Fruit fly (Drosophila melanogaster): ENCODE measurements around the gene CG34043.
A peak's percentile ranks its signal among the peaks of the same experiment; 100 is the strongest.

Gene CG34043

dm6 chr2L:10299077-10299809 is 18.6 kb upstream of the CG34043 start (continued):
- TF ChIP-seq MESR4 (GFP tag; optimal IDR thresholded peaks at IDR 0.05): peak; percentile 70
- no peak for TF ChIP-seq NC2β (GFP tag; optimal IDR thresholded peaks at IDR 0.05)
- TF ChIP-seq CG4854 (GFP tag; optimal IDR thresholded peaks at IDR 0.05): no peak
- peak; percentile 8 for TF ChIP-seq CG17568 (GFP tag; optimal IDR thresholded peaks at IDR 0.05)
- TF ChIP-seq CG18764 (GFP tag; optimal IDR thresholded peaks at IDR 0.05): no peak
- TF ChIP-seq Meics (GFP tag; optimal IDR thresholded peaks at IDR 0.05): peak; percentile 3
- TF ChIP-seq luna (GFP tag; optimal IDR thresholded peaks at IDR 0.05): no peak
- 0 out of 3 replicates have a peak, but pooled peaks have one; percentile 47 for TF ChIP-seq HLH4C (GFP tag; IDR thresholded peaks at IDR 0.05; ENCODE audit: partially characterized antibody)
- TF ChIP-seq gsb-n (tag; optimal IDR thresholded peaks at IDR 0.05): no peak
- TF ChIP-seq CG14710 (tag; optimal IDR thresholded peaks at IDR 0.05): no peak
- TF ChIP-seq gt (GFP tag; IDR thresholded peaks at IDR 0.05): no peak
- TF ChIP-seq phol (tag; optimal IDR thresholded peaks at IDR 0.05): peak; percentile 5
- peak; percentile 55 for TF ChIP-seq CG31365 (tag; optimal IDR thresholded peaks at IDR 0.05)
- TF ChIP-seq fd96Cb (tag; optimal IDR thresholded peaks at IDR 0.05): peak; percentile 9
- TF ChIP-seq slbo (GFP tag; IDR thresholded peaks at IDR 0.05): 0 out of 2 replicates have a peak, but pooled peaks have one; percentile 7
- TF ChIP-seq her (GFP tag; optimal IDR thresholded peaks at IDR 0.05): no peak
- peak; percentile 49; the same call in 1 of the 3 replicates for TF ChIP-seq dysf (GFP tag; IDR thresholded peaks at IDR 0.05)
- TF ChIP-seq unpg (GFP tag; optimal IDR thresholded peaks at IDR 0.05): peak; percentile 30
- TF ChIP-seq CG13624 (GFP tag; optimal IDR thresholded peaks at IDR 0.05): no peak
- no peak for TF ChIP-seq bigmax (GFP tag; optimal IDR thresholded peaks at IDR 0.05)
- no peak for TF ChIP-seq Awh (GFP tag; IDR thresholded peaks at IDR 0.05)
- TF ChIP-seq CG3407 (GFP tag; optimal IDR thresholded peaks at IDR 0.05): no peak
- TF ChIP-seq twi (tag; optimal IDR thresholded peaks at IDR 0.05): no peak
- TF ChIP-seq dmrt99B (tag; optimal IDR thresholded peaks at IDR 0.05): peak; percentile 34
- peak; percentile 23 for TF ChIP-seq CG12391 (tag; optimal IDR thresholded peaks at IDR 0.05)
- TF ChIP-seq CG14014 (GFP tag; IDR thresholded peaks at IDR 0.05): no peak
- TF ChIP-seq zen2 (GFP tag; IDR thresholded peaks at IDR 0.05; ENCODE audit: partially characterized antibody): no peak; the same call in 2 of the 3 replicates
- 0 out of 2 replicates have a peak, but pooled peaks have one; percentile 50 for TF ChIP-seq CG13287 (GFP tag; IDR thresholded peaks at IDR 0.05; ENCODE audit: partially characterized antibody)
- TF ChIP-seq Ssrp (tag; optimal IDR thresholded peaks at IDR 0.05): peak; percentile 17
- TF ChIP-seq sens-2 (GFP tag; IDR thresholded peaks at IDR 0.05): no peak
- TF ChIP-seq CG15601 (tag; optimal IDR thresholded peaks at IDR 0.05): no peak
- TF ChIP-seq tap (tag; optimal IDR thresholded peaks at IDR 0.05): peak; percentile 6
- TF ChIP-seq CG16813 (GFP tag; IDR thresholded peaks at IDR 0.05; ENCODE audit: partially characterized antibody): no peak

dm6 chr2L:10298306-10298705 is 17.6 kb upstream of the CG34043 start:
- TF ChIP-seq HmgZ (tag; optimal IDR thresholded peaks at IDR 0.05) (peak; percentile 67), CG18764 (GFP tag; optimal IDR thresholded peaks at IDR 0.05) (no peak), CG12659 (GFP tag; optimal IDR thresholded peaks at IDR 0.05) (peak; percentile 74), tx (GFP tag; optimal IDR thresholded peaks at IDR 0.05) (no peak), HLH3B (GFP tag; IDR thresholded peaks at IDR 0.05) (0 out of 2 replicates have a peak, but pooled peaks have one; percentile 15), tgo (GFP tag; IDR thresholded peaks at IDR 0.05) (no peak), CG6175 (GFP tag; IDR thresholded peaks at IDR 0.05) (no peak), repo (GFP tag; optimal IDR thresholded peaks at IDR 0.05) (no peak), danr (GFP tag; IDR thresholded peaks at IDR 0.05) (no peak), CG9727 (GFP tag; optimal IDR thresholded peaks at IDR 0.05) (no peak), Dref (GFP tag; IDR thresholded peaks at IDR 0.05) (peak; percentile 37; the same call in 1 of the 2 replicates), CG7271 (tag; optimal IDR thresholded peaks at IDR 0.05) (no peak), CG14710 (tag; optimal IDR thresholded peaks at IDR 0.05) (peak; percentile 22), CG9609 (GFP tag; optimal IDR thresholded peaks at IDR 0.05) (no peak), CG16813 (GFP tag; IDR thresholded peaks at IDR 0.05; ENCODE audit: partially characterized antibody) (peak; percentile 91), B-H2 (GFP tag; optimal IDR thresholded peaks at IDR 0.05) (peak; percentile 30), mld (GFP tag; IDR thresholded peaks at IDR 0.05; ENCODE audit: partially characterized antibody) (no peak), Fer3 (tag; optimal IDR thresholded peaks at IDR 0.05) (no peak), Lhr (GFP tag; optimal IDR thresholded peaks at IDR 0.05) (peak; percentile 58)
